Fruit fly (Drosophila melanogaster) Kc167 (cell line): Measurements from ENCODE around the gene Cyp310a1.

Experiments used
- Myc ChIP-seq: fragments of >200 bp; optimal IDR thresholded peaks from 2 replicates; lab custom pipeline; 2017; ENCODE audit warnings: missing external identifiers
- Sin3A ChIP-seq: fragments of >200 bp; optimal IDR thresholded peaks from 2 replicates; lab custom pipeline; 2018; ENCODE audit warnings: missing external identifiers
- h ChIP-seq: fragments of >200 bp; optimal IDR thresholded peaks from 3 replicates; lab custom pipeline; 2018; ENCODE audit warnings: missing external identifiers
- insv ChIP-seq: fragments of >200 bp; optimal IDR thresholded peaks from 3 replicates; lab custom pipeline; 2018; ENCODE audit warnings: missing external identifiers
- psq ChIP-seq: fragments of >200 bp; optimal IDR thresholded peaks from 2 replicates; lab custom pipeline; 2017; ENCODE audit warnings: missing external identifiers
- ttk ChIP-seq: sonication (Bioruptor generic); optimal IDR thresholded peaks from 2 replicates; lab custom pipeline; 2017; ENCODE audit warnings: missing external identifiers

The Cyp310a1 gene

dm6 chr2L:18621357-18622211 lies 31.2 kb downstream of the Cyp310a1 start:
- TF ChIP-seq psq (lab: Kevin White, UChicago) (no peak), h (lab: Kevin White, UChicago) (no peak), Sin3A (lab: Kevin White, UChicago) (no peak), ttk (lab: Kevin White, UChicago) (no peak), Myc (no peak), insv (lab: Kevin White, UChicago) (no peak)

dm6 chr2L:18620153-18620552 lies 32.7 kb downstream of the Cyp310a1 start:
- TF ChIP-seq h (lab: Kevin White, UChicago) (no peak), ttk (lab: Kevin White, UChicago) (no peak), psq (lab: Kevin White, UChicago) (no peak), insv (lab: Kevin White, UChicago) (no peak), Myc (no peak), Sin3A (lab: Kevin White, UChicago) (no peak)

dm6 chr2L:18617003-18617402 lies 35.8 kb downstream of the Cyp310a1 start, which contains the start of gene MESR3:
TSS of gene MESR3 (plus strand) at chr2L:18617256.
- TF ChIP-seq psq (lab: Kevin White, UChicago) (no peak), Sin3A (lab: Kevin White, UChicago) (no peak), ttk (lab: Kevin White, UChicago) (no peak), Myc (no peak), insv (lab: Kevin White, UChicago) (no peak), h (lab: Kevin White, UChicago) (no peak)

dm6 chr2L:18616019-18616418 lies 36.8 kb downstream of the Cyp310a1 start, which contains the start of gene IFT46:
TSS of gene IFT46 (minus strand) at chr2L:18616106.
- TF ChIP-seq Sin3A (lab: Kevin White, UChicago) (no peak), insv (lab: Kevin White, UChicago) (no peak), ttk (lab: Kevin White, UChicago) (no peak), Myc (no peak), h (lab: Kevin White, UChicago) (no peak), psq (lab: Kevin White, UChicago) (no peak)

dm6 chr2L:18612106-18612505 lies 40.7 kb downstream of the Cyp310a1 start, which contains the start of gene Atac2:
TSS of gene Atac2 (minus strand) at chr2L:18612249.
- TF ChIP-seq h (lab: Kevin White, UChicago) (no peak), ttk (lab: Kevin White, UChicago) (no peak), insv (lab: Kevin White, UChicago) (no peak), Myc (no peak), psq (lab: Kevin White, UChicago) (no peak), Sin3A (lab: Kevin White, UChicago) (no peak)

- no peak for TF ChIP-seq ttk (lab: Kevin White, UChicago)
- TF ChIP-seq insv (lab: Kevin White, UChicago), result no peak
- no peak for TF ChIP-seq psq (lab: Kevin White, UChicago)
Measured at dm6 chr2L:18606642-18607041, 46.2 kb downstream of the Cyp310a1 start, which contains the start of gene CG10333. TSS of gene CG10333 (plus strand) at chr2L:18606832.

- TF ChIP-seq h (lab: Kevin White, UChicago), result no peak
- TF ChIP-seq ttk (lab: Kevin White, UChicago), result no peak
- no peak for TF ChIP-seq Sin3A (lab: Kevin White, UChicago)
- no peak for TF ChIP-seq insv (lab: Kevin White, UChicago)
- no peak for TF ChIP-seq psq (lab: Kevin White, UChicago)
- TF ChIP-seq Myc, result no peak
Measured at dm6 chr2L:18605549-18605948, 47.3 kb downstream of the Cyp310a1 start, which contains the start of gene CG31789. TSS of gene CG31789 (plus strand) at chr2L:18605928.

dm6 chr2L:18604986-18605385 lies 47.8 kb downstream of the Cyp310a1 start, which contains the start of gene CG10413:
TSS of gene CG10413 (minus strand) at chr2L:18605249.
- no peak for TF ChIP-seq h (lab: Kevin White, UChicago)
- TF ChIP-seq ttk (lab: Kevin White, UChicago), result no peak
- no peak for TF ChIP-seq Myc
- no peak for TF ChIP-seq psq (lab: Kevin White, UChicago)
- no peak for TF ChIP-seq Sin3A (lab: Kevin White, UChicago)
- no peak for TF ChIP-seq insv (lab: Kevin White, UChicago)
